Worm (Caenorhabditis elegans) whole organism, L4/young adult: ENCODE measurements around the gene M03F8.6.

Experiments
- W03F9.2 ChIP-seq: fragments of 150-350 bp; optimal IDR thresholded peaks from 2 replicates; lab custom pipeline; 2014; ENCODE audit warnings: missing biosample characterization, missing genetic modification characterization
- dao-5 ChIP-seq: sonication (generic microtip); optimal IDR thresholded peaks from 2 replicates; lab custom pipeline; 2016; ENCODE audit warnings: missing genotype, missing genetic modification characterization, moderate library complexity, missing compliant biosample characterization
- him-1 ChIP-seq: sonication (generic microtip); optimal IDR thresholded peaks from 2 replicates; lab custom pipeline; 2016; ENCODE audit warnings: missing genotype, missing genetic modification reagents, missing genetic modification characterization, missing compliant biosample characterization

DNA sequence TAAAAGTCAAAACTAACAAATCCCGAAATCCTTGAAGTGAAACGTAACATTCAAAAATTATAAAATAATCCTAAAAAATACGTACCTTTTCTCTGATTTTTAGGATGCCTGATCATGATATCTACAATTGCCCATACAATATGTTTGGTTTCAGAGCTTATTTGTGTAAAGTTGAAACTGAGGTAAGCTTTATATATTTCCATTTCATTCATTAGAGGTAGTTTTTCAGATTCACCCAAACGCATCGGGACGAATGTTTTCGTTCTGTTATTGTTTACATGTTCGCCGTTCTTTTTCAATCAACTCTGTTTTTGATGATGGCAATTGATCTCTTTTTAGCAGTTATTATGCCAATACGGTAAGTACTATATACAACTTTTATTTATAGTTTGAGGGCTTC lies 26.6 kb downstream of the M03F8.6 start:
- TF ChIP-seq him-1 (no peak), dao-5 (no peak), W03F9.2 (tag; lab: Kevin White, UChicago) (no peak)
